Fruit fly (Drosophila melanogaster) Kc167 (cell line): ENCODE data around the gene FucTA.

Experiments used
- Myc ChIP-seq: fragments of >200 bp; optimal IDR thresholded peaks from 2 replicates; lab custom pipeline; 2017; ENCODE audit warnings: missing external identifiers
- h ChIP-seq: fragments of >200 bp; optimal IDR thresholded peaks from 3 replicates; lab custom pipeline; 2018; ENCODE audit warnings: missing external identifiers
- insv ChIP-seq: fragments of >200 bp; optimal IDR thresholded peaks from 3 replicates; lab custom pipeline; 2018; ENCODE audit warnings: missing external identifiers
- ttk ChIP-seq: sonication (Bioruptor generic); optimal IDR thresholded peaks from 2 replicates; lab custom pipeline; 2017; ENCODE audit warnings: missing external identifiers

- TF ChIP-seq ttk (lab: Kevin White, UChicago) (no peak), h (lab: Kevin White, UChicago) (no peak), Myc (lab: Kevin White, UChicago) (no peak), insv (no peak)
Observed at dm6 chr3L:15142004-15142890, 4.7 kb upstream of the FucTA start, which contains the start of gene Pdi.
